Worm (Caenorhabditis elegans): Measurements from ENCODE around the gene ppk-3.

ce11 chrX:12946533-12946932 is 28.9 kb downstream of the ppk-3 start, which contains the start of gene C05E7.3:
- no peak for TF ChIP-seq ztf-23 (GFP tag; IDR thresholded peaks at IDR 0.05)
- no peak for TF ChIP-seq ztf-29 (GFP tag; IDR thresholded peaks at IDR 0.05)
- TF ChIP-seq ref-1 (GFP tag; conservative IDR thresholded peaks at IDR 0.05): no peak
- no peak for TF ChIP-seq cog-1 (tag; optimal IDR thresholded peaks at IDR 0.05)
- no peak for TF ChIP-seq flt-1 (GFP tag; IDR thresholded peaks at IDR 0.05)

All from whole organism, midembryonic.